Fruit fly (Drosophila melanogaster) whole organism, embryonic: ENCODE measurements around the gene esc.

ENCODE experiments used
- B-H2 ChIP-seq: fragments of 200-800 bp; sonication (Bioruptor generic); optimal IDR thresholded peaks from 2 replicates; lab custom pipeline; 2018; ENCODE audit warnings: missing biosample characterization, mild to moderate bottlenecking, missing genetic modification characterization
- Blimp-1 ChIP-seq: fragments of 200-800 bp; sonication (Bioruptor generic); optimal IDR thresholded peaks from 3 replicates; lab custom pipeline; 2018; ENCODE audit warnings: missing biosample characterization, missing genetic modification characterization, mild to moderate bottlenecking, moderate library complexity, missing genetic modification reagents
- CG12155 ChIP-seq: fragments of 200-800 bp; sonication (Bioruptor generic); optimal IDR thresholded peaks from 3 replicates; lab custom pipeline; 2016; ENCODE audit warnings: missing biosample characterization, missing genetic modification characterization
- CG12942 ChIP-seq: fragments of 200-800 bp; sonication (Bioruptor generic); optimal IDR thresholded peaks from 3 replicates; lab custom pipeline; 2016; ENCODE audit warnings: missing biosample characterization, missing genetic modification characterization
- CG13775 ChIP-seq: fragments of 200-800 bp; sonication (Bioruptor generic); optimal IDR thresholded peaks from 3 replicates; lab custom pipeline; 2017; ENCODE audit warnings: missing biosample characterization, mild to moderate bottlenecking, missing genetic modification characterization
- CG17328 ChIP-seq: fragments of 200-800 bp; sonication (Bioruptor generic); IDR thresholded peaks from 2 replicates; pipeline ENCODE4 v1.3.6; 2022; ENCODE audit warnings: missing biosample characterization, missing genetic modification characterization
- CG18619 ChIP-seq: fragments of 200-800 bp; sonication (Bioruptor generic); optimal IDR thresholded peaks from 3 replicates; lab custom pipeline; 2017; ENCODE audit warnings: missing biosample characterization, mild to moderate bottlenecking, missing genetic modification characterization
- CG32767 ChIP-seq: fragments of 200-800 bp; sonication (Bioruptor generic); IDR thresholded peaks from 2 replicates; pipeline ENCODE4 v1.3.6; 2022; ENCODE audit warnings: missing biosample characterization, missing genetic modification characterization
- CG3838 ChIP-seq: fragments of 200-800 bp; sonication (Bioruptor generic); optimal IDR thresholded peaks from 3 replicates; lab custom pipeline; 2016; ENCODE audit warnings: missing biosample characterization, missing genetic modification characterization
- CG42726 ChIP-seq: fragments of 200-800 bp; sonication (Bioruptor generic); IDR thresholded peaks from 2 replicates; pipeline ENCODE4 v1.3.6; 2022; ENCODE audit warnings: missing biosample characterization, missing genetic modification characterization; ENCODE audit not compliant: partially characterized antibody
- CG6175 ChIP-seq: fragments of 200-800 bp; sonication (Bioruptor generic); IDR thresholded peaks from 3 replicates; pipeline ENCODE4 v1.3.6; 2022; ENCODE audit warnings: missing biosample characterization, missing genetic modification characterization
- CG6272 ChIP-seq: fragments of 200-800 bp; sonication (Bioruptor generic); IDR thresholded peaks from 2 replicates; pipeline ENCODE4 v1.3.6; 2022; ENCODE audit warnings: missing biosample characterization, missing genetic modification characterization
- CG6765 ChIP-seq: fragments of 200-800 bp; sonication (Bioruptor generic); optimal IDR thresholded peaks from 3 replicates; lab custom pipeline; 2017; ENCODE audit warnings: missing biosample characterization, mild to moderate bottlenecking, missing genetic modification characterization
- CG6813 ChIP-seq: fragments of 200-800 bp; sonication (Bioruptor generic); optimal IDR thresholded peaks from 2 replicates; lab custom pipeline; 2017; ENCODE audit warnings: missing biosample characterization, missing genetic modification characterization, mild to moderate bottlenecking, moderate library complexity, missing genetic modification reagents
- CG7839 ChIP-seq: fragments of 200-800 bp; sonication (Bioruptor generic); optimal IDR thresholded peaks from 3 replicates; lab custom pipeline; 2018; ENCODE audit warnings: missing biosample characterization, mild to moderate bottlenecking, missing genetic modification characterization, moderate library complexity
- CG8765 ChIP-seq: fragments of 200-800 bp; sonication (Bioruptor generic); IDR thresholded peaks from 2 replicates; pipeline ENCODE4 v1.3.6; 2022; ENCODE audit warnings: missing biosample characterization, missing genetic modification characterization
- CG9932 ChIP-seq: fragments of 200-800 bp; sonication (Bioruptor generic); IDR thresholded peaks from 2 replicates; pipeline ENCODE4 v1.3.6; 2022; ENCODE audit warnings: missing biosample characterization, missing genetic modification characterization
- CHES-1-like ChIP-seq: fragments of 200-800 bp; sonication (Bioruptor generic); optimal IDR thresholded peaks from 2 replicates; lab custom pipeline; 2016; ENCODE audit warnings: missing biosample characterization, missing genetic modification characterization
- Dip3 ChIP-seq: fragments of 200-800 bp; sonication (Bioruptor generic); optimal IDR thresholded peaks from 3 replicates; lab custom pipeline; 2016; ENCODE audit warnings: missing biosample characterization, missing genetic modification characterization
- E2f2 ChIP-seq: fragments of 200-800 bp; sonication (Bioruptor generic); IDR thresholded peaks from 2 replicates; pipeline ENCODE4 v1.3.6; 2022; ENCODE audit warnings: missing biosample characterization, missing genetic modification characterization
- Elba2 ChIP-seq: fragments of 200-800 bp; sonication (Bioruptor generic); optimal IDR thresholded peaks from 3 replicates; lab custom pipeline; 2016; ENCODE audit warnings: missing biosample characterization, missing genetic modification characterization
- Gug ChIP-seq: fragments of 200-800 bp; sonication (Bioruptor generic); IDR thresholded peaks from 4 replicates; pipeline ENCODE4 v1.3.6; 2022; ENCODE audit warnings: missing biosample characterization, missing genetic modification characterization
- HHEX ChIP-seq: fragments of 200-800 bp; sonication (Bioruptor generic); optimal IDR thresholded peaks from 3 replicates; lab custom pipeline; 2017; ENCODE audit warnings: missing biosample characterization, mild to moderate bottlenecking, missing genetic modification characterization, missing genetic modification reagents
- HLH4C ChIP-seq: fragments of 200-800 bp; sonication (Bioruptor generic); IDR thresholded peaks from 3 replicates; pipeline ENCODE4 v1.3.6; 2022; ENCODE audit warnings: missing biosample characterization, missing genetic modification characterization; ENCODE audit not compliant: partially characterized antibody
- HLHmδ ChIP-seq: fragments of 200-800 bp; sonication (Bioruptor generic); optimal IDR thresholded peaks from 2 replicates; lab custom pipeline; 2018; ENCODE audit warnings: missing biosample characterization, mild to moderate bottlenecking, missing genetic modification characterization, moderate library complexity
- MESR4 ChIP-seq: fragments of 200-800 bp; sonication (Bioruptor generic); optimal IDR thresholded peaks from 2 replicates; lab custom pipeline; 2018; ENCODE audit warnings: missing biosample characterization, mild to moderate bottlenecking, missing genetic modification characterization, moderate library complexity
- NC2α ChIP-seq: fragments of 200-800 bp; sonication (Bioruptor generic); optimal IDR thresholded peaks from 2 replicates; lab custom pipeline; 2016; ENCODE audit warnings: missing biosample characterization, missing genetic modification characterization
- Neu2 ChIP-seq: fragments of 200-800 bp; sonication (Bioruptor generic); optimal IDR thresholded peaks from 3 replicates; lab custom pipeline; 2016; ENCODE audit warnings: missing biosample characterization, missing genetic modification characterization, borderline replicate concordance
- NfI ChIP-seq: fragments of 200-800 bp; sonication (Bioruptor generic); optimal IDR thresholded peaks from 3 replicates; lab custom pipeline; 2018; ENCODE audit warnings: missing biosample characterization, mild to moderate bottlenecking, missing genetic modification characterization, moderate library complexity
- Opbp ChIP-seq: fragments of 200-800 bp; sonication (Bioruptor generic); IDR thresholded peaks from 3 replicates; pipeline ENCODE4 v1.3.6; 2022; ENCODE audit warnings: missing biosample characterization, missing genetic modification characterization; ENCODE audit not compliant: partially characterized antibody
- Rx ChIP-seq: fragments of 200-800 bp; sonication (Bioruptor generic); IDR thresholded peaks from 2 replicates; pipeline ENCODE4 v1.3.6; 2022; ENCODE audit warnings: missing biosample characterization, missing genetic modification characterization
- amos ChIP-seq: fragments of 200-800 bp; sonication (Bioruptor generic); IDR thresholded peaks from 2 replicates; pipeline ENCODE4 v1.3.6; 2022; ENCODE audit warnings: missing biosample characterization, missing genetic modification characterization; ENCODE audit not compliant: partially characterized antibody
- bbx ChIP-seq: fragments of 200-800 bp; sonication (Bioruptor generic); IDR thresholded peaks from 2 replicates; pipeline ENCODE4 v1.3.6; 2022; ENCODE audit warnings: missing biosample characterization, missing genetic modification characterization; ENCODE audit not compliant: partially characterized antibody
- cas ChIP-seq: fragments of 200-800 bp; sonication (Bioruptor generic); IDR thresholded peaks from 2 replicates; pipeline ENCODE4 v1.3.6; 2022; ENCODE audit warnings: missing biosample characterization, missing genetic modification characterization
- dm ChIP-seq: fragments of 200-800 bp; sonication (Bioruptor generic); optimal IDR thresholded peaks from 3 replicates; lab custom pipeline; 2016; ENCODE audit warnings: missing biosample characterization, missing genetic modification characterization
- knrl ChIP-seq: fragments of 200-800 bp; sonication (Bioruptor generic); IDR thresholded peaks from 3 replicates; pipeline ENCODE4 v1.3.6; 2022; ENCODE audit warnings: missing biosample characterization, missing genetic modification characterization; ENCODE audit not compliant: partially characterized antibody
- lola ChIP-seq, 3 experiments: fragments of >200 bp in 2 of 3; fragments of 200-800 bp in 1 of 3; sonication (Bioruptor generic) in 1 of 3; optimal IDR thresholded peaks; 2 replicates each; lab custom pipeline; 2017 to 2019; ENCODE audit warnings: missing biosample characterization in 3 of 3, missing genetic modification characterization in 3 of 3, mild to moderate bottlenecking in 1 of 3, moderate library complexity in 1 of 3
- luna ChIP-seq: fragments of 200-800 bp; sonication (Bioruptor generic); optimal IDR thresholded peaks from 2 replicates; lab custom pipeline; 2016; ENCODE audit warnings: missing biosample characterization, missing genetic modification characterization
- nerfin-1 ChIP-seq: fragments of 200-800 bp; sonication (Bioruptor generic); optimal IDR thresholded peaks from 3 replicates; lab custom pipeline; 2019; ENCODE audit warnings: missing biosample characterization, mild to moderate bottlenecking, missing genetic modification characterization, moderate library complexity
- nom ChIP-seq: fragments of 200-800 bp; sonication (Bioruptor generic); optimal IDR thresholded peaks from 2 replicates; lab custom pipeline; 2017; ENCODE audit warnings: missing biosample characterization, missing genetic modification characterization, mild to moderate bottlenecking, moderate library complexity, missing genetic modification reagents
- otp ChIP-seq: fragments of 200-800 bp; sonication (Bioruptor generic); IDR thresholded peaks from 3 replicates; pipeline ENCODE4, ENCODE4 v1.3.6; 2022; ENCODE audit warnings: missing biosample characterization, missing genetic modification characterization
- pb ChIP-seq: fragments of 200-800 bp; sonication (Bioruptor generic); optimal IDR thresholded peaks from 3 replicates; lab custom pipeline; 2016; ENCODE audit warnings: missing biosample characterization, missing genetic modification characterization
- psq ChIP-seq: fragments of 200-800 bp; sonication (Bioruptor generic); optimal IDR thresholded peaks from 2 replicates; lab custom pipeline; 2017; ENCODE audit warnings: missing biosample characterization, missing genetic modification characterization
- schlank ChIP-seq: fragments of 200-800 bp; sonication (Bioruptor generic); optimal IDR thresholded peaks from 2 replicates; lab custom pipeline; 2018; ENCODE audit warnings: missing biosample characterization, mild to moderate bottlenecking, missing genetic modification characterization
- seq ChIP-seq: fragments of 200-800 bp; sonication (Bioruptor generic); IDR thresholded peaks from 2 replicates; pipeline ENCODE4 v1.3.6; 2022; ENCODE audit warnings: missing biosample characterization, missing genetic modification characterization
- unc-4 ChIP-seq: fragments of 200-800 bp; sonication (Bioruptor generic); IDR thresholded peaks from 2 replicates; pipeline ENCODE4 v1.3.6; 2022; ENCODE audit warnings: missing biosample characterization, missing genetic modification characterization; ENCODE audit not compliant: partially characterized antibody
- zf30C ChIP-seq: fragments of 200-800 bp; sonication (Bioruptor generic); optimal IDR thresholded peaks from 3 replicates; lab custom pipeline; 2018; ENCODE audit warnings: missing biosample characterization, mild to moderate bottlenecking, missing genetic modification characterization

Gene esc

DNA sequence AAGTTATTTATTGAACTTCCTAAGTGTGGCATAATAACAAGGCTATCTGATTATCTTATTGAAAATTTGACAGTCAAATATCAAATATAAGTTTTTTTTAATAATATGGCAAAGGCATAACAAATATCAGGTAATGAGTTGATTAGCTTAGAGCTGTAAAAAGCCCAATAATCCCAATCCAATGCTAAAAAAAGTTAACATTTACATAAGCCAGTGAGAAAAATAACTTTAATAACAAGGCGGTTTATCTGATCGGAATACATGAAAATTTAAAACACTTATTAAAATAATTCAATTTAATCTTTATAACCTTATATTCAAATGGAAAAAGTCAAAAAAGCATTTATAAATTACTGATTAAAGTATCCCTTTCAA is 20.9 kb downstream of the esc start (continued):
- TF ChIP-seq CG18619 (GFP tag; lab: Kevin White, UChicago), result peak; percentile 10
- TF ChIP-seq otp, result no peak
- TF ChIP-seq CG6813, result no peak

DNA sequence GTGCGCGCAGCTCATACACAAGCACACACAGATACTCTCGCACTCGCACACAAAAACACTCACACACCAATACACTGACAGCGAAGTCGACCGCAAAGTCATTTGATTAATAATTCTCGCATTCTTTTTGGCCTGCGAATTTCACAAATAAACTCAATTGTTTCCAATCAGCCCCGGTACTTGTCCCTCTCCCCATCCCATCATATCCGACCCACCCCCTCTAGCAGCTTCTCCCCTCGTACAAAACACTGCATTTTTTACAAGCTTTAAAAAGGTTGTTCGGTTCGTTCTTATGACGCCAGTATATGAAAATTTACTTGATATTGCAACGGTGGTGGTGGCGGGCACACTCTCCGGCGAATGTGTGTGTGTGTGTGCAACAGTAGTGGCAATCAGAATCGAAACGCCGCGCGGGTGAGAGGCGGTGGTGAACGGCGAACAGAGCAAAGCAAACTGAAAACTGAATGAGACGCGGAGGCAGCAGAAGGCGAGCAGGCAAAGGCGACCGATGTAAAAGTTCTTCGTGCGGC is 21.4 kb downstream of the esc start:
- TF ChIP-seq NfI, result peak; percentile 8
- peak; percentile 16 for TF ChIP-seq CG12155
- peak; percentile 81 for TF ChIP-seq CG42726 (GFP tag; lab: Robert Waterston, UW)
- peak; percentile 20 for TF ChIP-seq HLHmδ
- TF ChIP-seq NC2α, result peak; percentile 20
- no peak for TF ChIP-seq CG12942 (GFP tag; lab: Kevin White, UChicago)
- TF ChIP-seq CG17328 (GFP tag; lab: Robert Waterston, UW), result peak; percentile 36; the same call in 1 of the 2 replicates
- peak; percentile 12; the same call in 1 of the 2 replicates for TF ChIP-seq E2f2 (GFP tag; lab: Robert Waterston, UW)
- TF ChIP-seq HLH4C (GFP tag; lab: Robert Waterston, UW), result peak; percentile 14; the same call in 1 of the 3 replicates
- TF ChIP-seq psq (GFP tag; lab: Kevin White, UChicago), result peak; percentile 96
- TF ChIP-seq Blimp-1, result no peak
- peak in 1 of 3 experiments; percentile 83 for TF ChIP-seq lola (GFP tag; optimal IDR thresholded peaks at IDR 0.05; lab: Kevin White, UChicago)
- TF ChIP-seq Opbp, result no peak
- peak; percentile 53 for TF ChIP-seq pb (GFP tag; lab: Kevin White, UChicago)
- peak; percentile 16 for TF ChIP-seq zf30C (GFP tag; lab: Kevin White, UChicago)
- TF ChIP-seq Gug (GFP tag; lab: Robert Waterston, UW), result peak; percentile 13; the same call in 1 of the 4 replicates
- TF ChIP-seq CG7839 (tag; lab: Kevin White, UChicago), result no peak
- peak; percentile 19 for TF ChIP-seq Dip3 (GFP tag; lab: Kevin White, UChicago)
- TF ChIP-seq luna, result no peak
- TF ChIP-seq cas (GFP tag; lab: Robert Waterston, UW), result 0 out of 2 replicates have a peak, but pooled peaks have one; percentile 30
- peak; percentile 61 for TF ChIP-seq nom (GFP tag; lab: Kevin White, UChicago)
- TF ChIP-seq seq (GFP tag; lab: Robert Waterston, UW), result peak; percentile 46; the same call in 1 of the 2 replicates
- TF ChIP-seq HHEX (GFP tag; lab: Kevin White, UChicago), result peak; percentile 18
- peak; percentile 60 for TF ChIP-seq nerfin-1 (tag; lab: Kevin White, UChicago)
- no peak for TF ChIP-seq CG13775
- peak; percentile 25; the same call in 1 of the 3 replicates for TF ChIP-seq knrl (GFP tag; lab: Robert Waterston, UW)
- peak; percentile 53; the same call in 1 of the 2 replicates for TF ChIP-seq amos
- TF ChIP-seq MESR4 (GFP tag; lab: Kevin White, UChicago), result peak; percentile 28
- peak; percentile 1 for TF ChIP-seq CHES-1-like
- TF ChIP-seq Neu2 (GFP tag; lab: Kevin White, UChicago), result no peak
- TF ChIP-seq CG6175 (GFP tag; lab: Robert Waterston, UW), result peak; percentile 98
- 0 out of 2 replicates have a peak, but pooled peaks have one; percentile 15 for TF ChIP-seq CG6272
- TF ChIP-seq B-H2 (GFP tag; lab: Kevin White, UChicago), result peak; percentile 44
- TF ChIP-seq CG3838 (GFP tag; lab: Kevin White, UChicago), result no peak
- TF ChIP-seq Elba2 (GFP tag; lab: Kevin White, UChicago), result peak; percentile 71
- 0 out of 2 replicates have a peak, but pooled peaks have one; percentile 30 for TF ChIP-seq CG32767 (GFP tag; lab: Robert Waterston, UW)
- TF ChIP-seq dm (GFP tag; lab: Kevin White, UChicago), result peak; percentile 39
- TF ChIP-seq Rx (GFP tag; lab: Robert Waterston, UW), result no peak
- TF ChIP-seq CG8765, result no peak
- peak; percentile 60 for TF ChIP-seq CG6765
- TF ChIP-seq unc-4, result peak; percentile 23
- TF ChIP-seq CG9932 (GFP tag; lab: Robert Waterston, UW), result 0 out of 2 replicates have a peak, but pooled peaks have one; percentile 8
- peak; percentile 22 for TF ChIP-seq schlank (tag; lab: Kevin White, UChicago)
- peak; percentile 47 for TF ChIP-seq bbx (GFP tag; lab: Robert Waterston, UW)
